Worm (Caenorhabditis elegans) whole organism, early embryonic: Measurements from ENCODE around the gene ZC13.1.

ENCODE experiments used
- B0310.2 ChIP-seq: sonication (generic microtip); optimal IDR thresholded peaks from 2 replicates; lab custom pipeline; 2016; ENCODE audit warnings: mild to moderate bottlenecking, missing genetic modification characterization, missing compliant biosample characterization
- F13C5.2 ChIP-seq: sonication (generic microtip); optimal IDR thresholded peaks from 2 replicates; lab custom pipeline; 2017; ENCODE audit warnings: mild to moderate bottlenecking, missing genetic modification characterization, inconsistent platforms, missing compliant biosample characterization
- aly-1 ChIP-seq: sonication (generic microtip); optimal IDR thresholded peaks from 2 replicates; lab custom pipeline; 2016; ENCODE audit warnings: missing genetic modification characterization, missing compliant biosample characterization
- ama-1 ChIP-seq: fragments of 150-350 bp; optimal IDR thresholded peaks from 2 replicates; lab custom pipeline; 2014
- ceh-13 ChIP-seq: fragments of 200-800 bp; sonication (Bioruptor generic); optimal IDR thresholded peaks from 2 replicates; lab custom pipeline; 2018; ENCODE audit warnings: mild to moderate bottlenecking, missing genetic modification characterization, missing compliant biosample characterization
- ceh-36 ChIP-seq: sonication (generic microtip); optimal IDR thresholded peaks from 2 replicates; lab custom pipeline; 2016; ENCODE audit warnings: missing genetic modification characterization, inconsistent platforms, missing compliant biosample characterization
- ets-7 ChIP-seq: sonication (generic microtip); optimal IDR thresholded peaks from 2 replicates; lab custom pipeline; 2016; ENCODE audit warnings: missing genotype, missing genetic modification characterization, missing compliant biosample characterization
- flt-1 ChIP-seq: fragments of 200-800 bp; sonication (Bioruptor generic); IDR thresholded peaks from 2 replicates; pipeline ENCODE4 v1.3.6; 2022; ENCODE audit warnings: missing genetic modification characterization, missing compliant biosample characterization
- hmbx-1 ChIP-seq: sonication (generic microtip); optimal IDR thresholded peaks from 2 replicates; lab custom pipeline; 2016; ENCODE audit warnings: mild to moderate bottlenecking, missing genetic modification characterization, missing compliant biosample characterization
- hmg-4 ChIP-seq: fragments of 200-800 bp; sonication (Bioruptor generic); optimal IDR thresholded peaks from 2 replicates; lab custom pipeline; 2018; ENCODE audit warnings: mild to moderate bottlenecking, missing genetic modification characterization, missing compliant biosample characterization
- hnd-1 ChIP-seq: sonication (generic microtip); optimal IDR thresholded peaks from 2 replicates; lab custom pipeline; 2016; ENCODE audit warnings: missing genetic modification characterization, missing compliant biosample characterization
- pes-1 ChIP-seq: fragments of 200-800 bp; sonication (Bioruptor generic); IDR thresholded peaks from 2 replicates; pipeline ENCODE4 v1.3.6; 2022; ENCODE audit warnings: missing genetic modification reagents, missing genetic modification characterization, missing compliant biosample characterization
- scrt-1 ChIP-seq: fragments of 200-800 bp; sonication (Bioruptor generic); IDR thresholded peaks from 2 replicates; pipeline ENCODE4 v1.3.6; 2022; ENCODE audit warnings: missing genetic modification characterization, missing compliant biosample characterization
- sea-1 ChIP-seq: fragments of 200-800 bp; sonication (Bioruptor generic); conservative IDR thresholded peaks from 2 replicates; pipeline ENCODE4 v1.3.6; 2022; ENCODE audit warnings: missing genetic modification characterization, missing compliant biosample characterization
- tbx-11 ChIP-seq: fragments of 200-800 bp; sonication (Bioruptor generic); IDR thresholded peaks from 2 replicates; pipeline ENCODE4 v1.3.6; 2022; ENCODE audit warnings: missing genetic modification characterization, missing compliant biosample characterization
- tbx-37 ChIP-seq: fragments of 200-800 bp; sonication (Bioruptor generic); conservative IDR thresholded peaks from 2 replicates; pipeline ENCODE4 v1.3.6; 2022; ENCODE audit warnings: missing genetic modification reagents, missing genetic modification characterization, missing compliant biosample characterization
- tra-4 ChIP-seq: sonication (generic microtip); optimal IDR thresholded peaks from 2 replicates; lab custom pipeline; 2017; ENCODE audit warnings: missing genetic modification characterization, missing compliant biosample characterization

The ZC13.1 gene

ce11 chrX:871957-872715 lies 4.9 kb upstream of the ZC13.1 start, which contains the start of gene F56F10.1:
F56F10.1 (plus strand) TSS chrX:872603.
- TF ChIP-seq ets-7 (tag; lab: Kevin White, UChicago): no peak
- no peak for TF ChIP-seq ama-1
- TF ChIP-seq tra-4: no peak
- no peak for TF ChIP-seq F13C5.2 (tag; lab: Kevin White, UChicago)
- no peak for TF ChIP-seq flt-1 (GFP tag; lab: Robert Waterston, UW)
- no peak for TF ChIP-seq ceh-36
- TF ChIP-seq hmbx-1 (tag; lab: Kevin White, UChicago): no peak
- TF ChIP-seq pes-1 (GFP tag; lab: Robert Waterston, UW): no peak
- TF ChIP-seq tbx-37 (GFP tag; lab: Robert Waterston, UW): no peak
- TF ChIP-seq hnd-1 (tag; lab: Kevin White, UChicago): no peak
- no peak for TF ChIP-seq scrt-1 (GFP tag; lab: Robert Waterston, UW)
- TF ChIP-seq aly-1 (tag; lab: Kevin White, UChicago): no peak
- no peak for TF ChIP-seq tbx-11 (GFP tag; lab: Robert Waterston, UW)
- no peak for TF ChIP-seq sea-1 (GFP tag; lab: Robert Waterston, UW)
- TF ChIP-seq ceh-13: no peak

- no peak for TF ChIP-seq tbx-37 (GFP tag; lab: Robert Waterston, UW)
- no peak for TF ChIP-seq hmg-4 (GFP tag; lab: Kevin White, UChicago)
- TF ChIP-seq ets-7 (tag; lab: Kevin White, UChicago): no peak
- no peak for TF ChIP-seq hnd-1 (tag; lab: Kevin White, UChicago)
- no peak for TF ChIP-seq hmbx-1 (tag; lab: Kevin White, UChicago)
- TF ChIP-seq tbx-11 (GFP tag; lab: Robert Waterston, UW): no peak
- TF ChIP-seq scrt-1 (GFP tag; lab: Robert Waterston, UW): no peak
- TF ChIP-seq ama-1: no peak
- no peak for TF ChIP-seq ceh-36
- no peak for TF ChIP-seq F13C5.2 (tag; lab: Kevin White, UChicago)
- no peak for TF ChIP-seq ceh-13
- TF ChIP-seq flt-1 (GFP tag; lab: Robert Waterston, UW): no peak
- TF ChIP-seq pes-1 (GFP tag; lab: Robert Waterston, UW): no peak
- no peak for TF ChIP-seq aly-1 (tag; lab: Kevin White, UChicago)
- no peak for TF ChIP-seq sea-1 (GFP tag; lab: Robert Waterston, UW)
- TF ChIP-seq B0310.2: no peak
- no peak for TF ChIP-seq tra-4
Measured at ce11 chrX:873634-874033, 3.4 kb upstream of the ZC13.1 start.

ce11 chrX:880367-880766 lies 3.3 kb downstream of the ZC13.1 start, which contains the start of gene ZC13.2:
ZC13.2 (plus strand) TSS chrX:880667.
- TF ChIP-seq aly-1 (tag; lab: Kevin White, UChicago): no peak
- no peak for TF ChIP-seq B0310.2
- no peak for TF ChIP-seq flt-1 (GFP tag; lab: Robert Waterston, UW)
- no peak for TF ChIP-seq tbx-11 (GFP tag; lab: Robert Waterston, UW)
- no peak for TF ChIP-seq tra-4
- TF ChIP-seq sea-1 (GFP tag; lab: Robert Waterston, UW): no peak
- no peak for TF ChIP-seq hmg-4 (GFP tag; lab: Kevin White, UChicago)
- TF ChIP-seq F13C5.2 (tag; lab: Kevin White, UChicago): no peak
- TF ChIP-seq scrt-1 (GFP tag; lab: Robert Waterston, UW): no peak
- no peak for TF ChIP-seq hmbx-1 (tag; lab: Kevin White, UChicago)
- no peak for TF ChIP-seq ama-1
- TF ChIP-seq ets-7 (tag; lab: Kevin White, UChicago): no peak
- no peak for TF ChIP-seq tbx-37 (GFP tag; lab: Robert Waterston, UW)
- no peak for TF ChIP-seq pes-1 (GFP tag; lab: Robert Waterston, UW)
- TF ChIP-seq ceh-36: no peak
- no peak for TF ChIP-seq hnd-1 (tag; lab: Kevin White, UChicago)
- no peak for TF ChIP-seq ceh-13

- no peak for TF ChIP-seq tbx-11 (GFP tag; lab: Robert Waterston, UW)
- no peak for TF ChIP-seq ceh-36
- TF ChIP-seq tbx-37 (GFP tag; lab: Robert Waterston, UW): no peak
- TF ChIP-seq flt-1 (GFP tag; lab: Robert Waterston, UW): no peak
- no peak for TF ChIP-seq scrt-1 (GFP tag; lab: Robert Waterston, UW)
- no peak for TF ChIP-seq ama-1
- no peak for TF ChIP-seq tra-4
- no peak for TF ChIP-seq hmg-4 (GFP tag; lab: Kevin White, UChicago)
- TF ChIP-seq pes-1 (GFP tag; lab: Robert Waterston, UW): no peak
- TF ChIP-seq aly-1 (tag; lab: Kevin White, UChicago): no peak
- TF ChIP-seq F13C5.2 (tag; lab: Kevin White, UChicago): no peak
- TF ChIP-seq hnd-1 (tag; lab: Kevin White, UChicago): no peak
- TF ChIP-seq B0310.2: no peak
- no peak for TF ChIP-seq ets-7 (tag; lab: Kevin White, UChicago)
- no peak for TF ChIP-seq sea-1 (GFP tag; lab: Robert Waterston, UW)
- TF ChIP-seq hmbx-1 (tag; lab: Kevin White, UChicago): no peak
- no peak for TF ChIP-seq ceh-13
Measured at ce11 chrX:888294-888693, 11.3 kb downstream of the ZC13.1 start, which contains the start of gene mam-1. mam-1 (minus strand) TSS chrX:888394.

ce11 chrX:897948-898347 lies 20.9 kb downstream of the ZC13.1 start, which contains the start of gene mab-7:
mab-7 (minus strand) TSS chrX:898048.
- TF ChIP-seq aly-1 (tag; lab: Kevin White, UChicago) (no peak), hmg-4 (GFP tag; lab: Kevin White, UChicago) (no peak), sea-1 (GFP tag; lab: Robert Waterston, UW) (no peak), ets-7 (tag; lab: Kevin White, UChicago) (no peak), B0310.2 (no peak)

- no peak for TF ChIP-seq flt-1 (GFP tag; lab: Robert Waterston, UW)
- no peak for TF ChIP-seq tbx-11 (GFP tag; lab: Robert Waterston, UW)
- TF ChIP-seq sea-1 (GFP tag; lab: Robert Waterston, UW): no peak
- TF ChIP-seq F13C5.2 (tag; lab: Kevin White, UChicago): no peak
- TF ChIP-seq pes-1 (GFP tag; lab: Robert Waterston, UW): no peak
- no peak for TF ChIP-seq B0310.2
- TF ChIP-seq ets-7 (tag; lab: Kevin White, UChicago): no peak
Measured at ce11 chrX:902512-902911, 25.5 kb downstream of the ZC13.1 start, which contains the start of gene ZC13.10. ZC13.10 (minus strand) TSS chrX:902612.
